Fruit fly (Drosophila melanogaster) Kc167 (cell line): Measurements from ENCODE around the gene bdl.

ENCODE experiments used
- Sin3A ChIP-seq: fragments of >200 bp; optimal IDR thresholded peaks from 2 replicates; lab custom pipeline; 2018; ENCODE audit warnings: missing external identifiers
- h ChIP-seq: fragments of >200 bp; optimal IDR thresholded peaks from 3 replicates; lab custom pipeline; 2018; ENCODE audit warnings: missing external identifiers
- insv ChIP-seq: fragments of >200 bp; optimal IDR thresholded peaks from 3 replicates; lab custom pipeline; 2018; ENCODE audit warnings: missing external identifiers
- psq ChIP-seq: fragments of >200 bp; optimal IDR thresholded peaks from 2 replicates; lab custom pipeline; 2017; ENCODE audit warnings: missing external identifiers
- ttk ChIP-seq: sonication (Bioruptor generic); optimal IDR thresholded peaks from 2 replicates; lab custom pipeline; 2017; ENCODE audit warnings: missing external identifiers

DNA sequence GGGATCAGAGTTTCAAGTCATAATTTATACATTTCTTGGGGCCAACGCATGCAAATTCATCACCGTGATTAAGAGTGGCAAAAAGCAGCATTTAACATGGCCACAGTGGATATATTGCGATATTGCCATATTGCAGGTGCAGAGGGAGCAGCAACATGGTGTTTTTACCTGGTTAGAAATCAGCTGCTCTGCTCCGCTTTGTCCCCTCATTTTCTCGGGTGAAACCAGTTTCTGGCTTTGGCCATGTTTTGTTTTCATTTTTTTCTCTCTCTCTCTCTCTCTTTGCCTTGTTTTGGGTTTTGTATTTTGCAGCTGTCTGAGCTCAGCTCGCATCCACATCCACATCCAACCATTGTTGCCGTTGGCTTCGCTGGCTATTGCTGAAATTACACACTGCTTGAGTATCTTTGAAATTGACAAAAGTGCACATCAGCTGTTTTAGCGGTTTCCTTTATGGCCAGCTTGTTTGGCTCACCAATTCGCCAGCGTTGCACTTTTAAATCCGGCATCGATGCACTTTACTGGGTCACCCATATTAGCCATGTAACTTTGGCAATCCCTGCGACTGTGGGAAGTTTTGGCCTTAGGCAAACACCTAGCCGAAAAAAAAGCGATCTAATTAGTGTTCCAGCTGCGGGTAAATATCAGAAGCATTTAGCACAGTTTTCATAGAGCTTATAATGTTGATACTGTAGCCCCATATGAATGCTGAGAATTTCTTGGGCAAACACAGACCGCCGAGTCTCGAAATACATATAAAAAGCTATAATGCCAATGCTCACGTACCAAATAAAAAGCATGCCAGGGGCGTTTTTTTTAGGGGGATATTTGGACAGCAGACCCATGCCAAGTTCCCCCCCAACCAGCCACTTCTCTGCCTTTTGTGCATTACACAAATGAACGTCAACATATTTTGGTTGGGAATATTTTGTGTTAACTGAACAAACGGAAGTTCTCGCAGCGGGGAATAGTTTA lies 51.0 kb downstream of the bdl start:
- TF ChIP-seq h (lab: Kevin White, UChicago) (no peak), ttk (lab: Kevin White, UChicago) (no peak), Sin3A (lab: Kevin White, UChicago) (no peak), psq (lab: Kevin White, UChicago) (no peak), insv (lab: Kevin White, UChicago) (no peak)
